Worm (Caenorhabditis elegans): ENCODE results near the gene dop-2.
A peak's percentile ranks its signal among the peaks of the same experiment; 100 is the strongest.

Gene dop-2

ce11 chrV:9582594-9583322 is 25.6 kb upstream of the dop-2 start, which contains the start of gene rtfo-1 (continued):
- TF ChIP-seq snu-23 (GFP tag; optimal IDR thresholded peaks at IDR 0.05): peak; percentile 60
- no peak for TF ChIP-seq ceh-88 (GFP tag; IDR thresholded peaks at IDR 0.05)
- TF ChIP-seq skn-1 (tag; optimal IDR thresholded peaks at IDR 0.05): peak; percentile 58
- TF ChIP-seq snpc-4 (tag; optimal IDR thresholded peaks at IDR 0.05): peak; percentile 38
- peak; percentile 37 to 51 for TF ChIP-seq efl-1 (optimal IDR thresholded peaks at IDR 0.05)
- peak; percentile 17 to 96 for TF ChIP-seq efl-1 (GFP tag; optimal IDR thresholded peaks at IDR 0.05 in 1 of 2)
- peak; percentile 22 for TF ChIP-seq elt-2 (tag; optimal IDR thresholded peaks at IDR 0.05)
- no peak for TF ChIP-seq fkh-8 (tag; optimal IDR thresholded peaks at IDR 0.05)
- peak; percentile 28 for TF ChIP-seq blmp-1 (tag; optimal IDR thresholded peaks at IDR 0.05)
- no peak for TF ChIP-seq mab-9 (GFP tag; IDR thresholded peaks at IDR 0.05)
- peak; percentile 25 for TF ChIP-seq C16A3.4 (tag; optimal IDR thresholded peaks at IDR 0.05)
- no peak for TF ChIP-seq nhr-11 (tag; optimal IDR thresholded peaks at IDR 0.05)
- TF ChIP-seq nhr-76 (tag; optimal IDR thresholded peaks at IDR 0.05): no peak
- peak; percentile 44 for TF ChIP-seq unc-130 (tag; optimal IDR thresholded peaks at IDR 0.05)
- TF ChIP-seq lin-35 (GFP tag; optimal IDR thresholded peaks at IDR 0.05): peak; percentile 29 to 60
- peak; percentile 35 for TF ChIP-seq dsc-1 (tag; optimal IDR thresholded peaks at IDR 0.05)
- TF ChIP-seq nhr-12 (tag; optimal IDR thresholded peaks at IDR 0.05): no peak

DNA sequence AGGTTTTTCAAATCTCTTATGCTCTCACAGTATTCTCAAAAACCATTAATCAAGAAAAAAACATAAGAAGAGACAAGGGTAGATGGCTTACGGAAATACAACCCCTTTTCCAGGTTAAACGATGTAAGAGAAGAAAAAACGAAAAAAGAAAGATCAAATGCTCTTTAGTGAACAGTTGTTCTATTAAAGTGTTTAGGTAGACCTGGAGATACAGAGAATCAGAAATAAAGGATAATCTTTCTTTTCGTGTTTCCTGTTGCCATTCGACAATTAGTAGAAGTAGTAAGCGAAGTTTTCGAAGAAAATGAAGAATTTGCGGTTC is 25.1 kb upstream of the dop-2 start, which contains the start of gene K09G1.1:
K09G1.1 (plus strand) TSS at position 223 of the 322 bp plus-strand sequence.
- TF ChIP-seq unc-98 (GFP tag; IDR thresholded peaks at IDR 0.05) (no peak), lin-14 (GFP tag; optimal IDR thresholded peaks at IDR 0.05) (no peak), aha-1 (tag; optimal IDR thresholded peaks at IDR 0.05) (no peak), nhr-76 (tag; optimal IDR thresholded peaks at IDR 0.05) (no peak), F16B12.6 (tag; optimal IDR thresholded peaks at IDR 0.05) (no peak), ces-1 (GFP tag; optimal IDR thresholded peaks at IDR 0.05) (no peak), zag-1 (tag; optimal IDR thresholded peaks at IDR 0.05) (no peak), fkh-4 (tag; optimal IDR thresholded peaks at IDR 0.05; ENCODE audit: borderline replicate concordance) (no peak), mab-9 (GFP tag; IDR thresholded peaks at IDR 0.05) (no peak), pag-3 (tag; optimal IDR thresholded peaks at IDR 0.05; ENCODE audit: borderline replicate concordance, insufficient read depth) (no peak), grh-1 (GFP tag; IDR thresholded peaks at IDR 0.05) (no peak), nhr-85 (tag) (no peak), rnt-1 (tag; optimal IDR thresholded peaks at IDR 0.05) (no peak), lin-39 (tag; optimal IDR thresholded peaks at IDR 0.05) (no peak), sox-4 (tag; optimal IDR thresholded peaks at IDR 0.05) (no peak), C16A3.4 (tag; optimal IDR thresholded peaks at IDR 0.05) (no peak), fkh-8 (tag; optimal IDR thresholded peaks at IDR 0.05) (no peak), xbp-1 (tag; optimal IDR thresholded peaks at IDR 0.05) (no peak)

ce11 chrV:9584263-9584662 is 24.1 kb upstream of the dop-2 start:
- no peak for TF ChIP-seq mdl-1 (tag; optimal IDR thresholded peaks at IDR 0.05)
- TF ChIP-seq blmp-1 (tag; optimal IDR thresholded peaks at IDR 0.05): peak; percentile 51
- TF ChIP-seq lin-39 (tag; optimal IDR thresholded peaks at IDR 0.05): no peak
- peak in 2 of 6 experiments; percentile 7 to 41 for TF ChIP-seq elt-3 (tag; optimal IDR thresholded peaks at IDR 0.05)
- no peak for TF ChIP-seq alr-1 (tag; optimal IDR thresholded peaks at IDR 0.05; ENCODE audit: borderline replicate concordance)
- TF ChIP-seq sptf-1 (tag; optimal IDR thresholded peaks at IDR 0.05): no peak
- peak; percentile 28 for TF ChIP-seq lin-14 (GFP tag; optimal IDR thresholded peaks at IDR 0.05)
- TF ChIP-seq hlh-4 (tag; optimal IDR thresholded peaks at IDR 0.05): no peak
- peak; percentile 52 for TF ChIP-seq nhr-85 (tag)

ce11 chrV:9587619-9588018 is 20.7 kb upstream of the dop-2 start:
- TF ChIP-seq nhr-85 (tag) (peak; percentile 12), blmp-1 (tag; optimal IDR thresholded peaks at IDR 0.05) (peak; percentile 77), lin-14 (GFP tag; optimal IDR thresholded peaks at IDR 0.05) (peak; percentile 19), nhr-28 (tag; optimal IDR thresholded peaks at IDR 0.05) (no peak), ceh-88 (GFP tag; IDR thresholded peaks at IDR 0.05) (no peak), ceh-8 (GFP tag; optimal IDR thresholded peaks at IDR 0.05) (no peak), efl-1 (optimal IDR thresholded peaks at IDR 0.05) (no peak), efl-1 (GFP tag; optimal IDR thresholded peaks at IDR 0.05 in 1 of 2) (peak in 1 of 2 experiments; percentile 21), elt-3 (tag; optimal IDR thresholded peaks at IDR 0.05) (peak in 1 of 6 experiments; percentile 26)

All from whole organism, L1 larva.